Worm (Caenorhabditis elegans): ENCODE measurements around the gene srz-37.

srz-37 gene

DNA sequence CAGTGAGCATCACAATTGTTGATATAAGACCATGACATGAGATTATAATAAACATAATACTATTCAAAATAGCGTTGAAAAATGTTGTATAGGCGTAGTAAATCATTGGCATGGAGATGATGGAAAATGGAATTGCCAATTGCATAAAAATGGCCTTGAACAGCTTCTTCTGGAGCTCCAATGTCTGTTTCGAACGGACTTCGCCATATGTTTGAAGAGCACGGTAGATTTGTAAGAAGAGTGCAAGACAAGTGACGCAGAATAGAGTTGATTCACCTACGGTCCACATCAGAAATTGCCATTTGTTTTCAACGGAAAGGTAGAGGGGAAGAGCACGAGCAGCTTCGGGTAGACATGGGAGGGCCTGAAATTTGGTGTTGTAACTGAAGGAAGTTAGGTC, 34.3 kb downstream of the srz-37 start:
- TF ChIP-seq ZK185.1 (tag; optimal IDR thresholded peaks at IDR 0.05; ENCODE audit: poor library complexity, severe bottlenecking) (no peak), cebp-1 (GFP tag; IDR thresholded peaks at IDR 0.05) (no peak), cebp-1 (tag; optimal IDR thresholded peaks at IDR 0.05) (no peak), let-526 (GFP tag; IDR thresholded peaks at IDR 0.05) (no peak), zfh-2 (GFP tag; conservative IDR thresholded peaks at IDR 0.05) (no peak), nhr-80 (tag; optimal IDR thresholded peaks at IDR 0.05) (no peak), mcd-1 (GFP tag; IDR thresholded peaks at IDR 0.05) (no peak), B0035.1 (tag; optimal IDR thresholded peaks at IDR 0.05) (no peak), ztf-26 (tag; optimal IDR thresholded peaks at IDR 0.05) (no peak), ztf-22 (GFP tag; optimal IDR thresholded peaks at IDR 0.05) (no peak)

- TF ChIP-seq lin-40 (tag; optimal IDR thresholded peaks at IDR 0.05) = no peak
- no peak for TF ChIP-seq attf-3 (GFP tag; conservative IDR thresholded peaks at IDR 0.05)
- no peak for TF ChIP-seq bed-1 (GFP tag; IDR thresholded peaks at IDR 0.05)
- no peak for TF ChIP-seq hmg-1.2 (GFP tag; IDR thresholded peaks at IDR 0.05)
- TF ChIP-seq attf-5 (GFP tag; optimal IDR thresholded peaks at IDR 0.05) = no peak
- no peak for TF ChIP-seq pbrm-1 (GFP tag; IDR thresholded peaks at IDR 0.05)
- no peak for TF ChIP-seq sdz-38 (tag; optimal IDR thresholded peaks at IDR 0.05)
- no peak for TF ChIP-seq F49E8.2 (tag; optimal IDR thresholded peaks at IDR 0.05; ENCODE audit: insufficient read depth)
- no peak for TF ChIP-seq rec-8 (tag; optimal IDR thresholded peaks at IDR 0.05)
- TF ChIP-seq gei-17 (GFP tag; optimal IDR thresholded peaks at IDR 0.05) = no peak
- no peak for TF ChIP-seq lsl-1 (GFP tag; optimal IDR thresholded peaks at IDR 0.05)
- no peak for TF ChIP-seq ceh-40 (GFP tag; IDR thresholded peaks at IDR 0.05)
- no peak for TF ChIP-seq ekl-4 (GFP tag; IDR thresholded peaks at IDR 0.05)
- no peak for TF ChIP-seq madf-8 (GFP tag; conservative IDR thresholded peaks at IDR 0.05)
- no peak for TF ChIP-seq B0261.1 (tag; optimal IDR thresholded peaks at IDR 0.05)
- TF ChIP-seq Y56A3A.18 (GFP tag; IDR thresholded peaks at IDR 0.05) = no peak
- TF ChIP-seq hlh-12 (tag; optimal IDR thresholded peaks at IDR 0.05) = no peak
- TF ChIP-seq K11D2.4 (GFP tag; IDR thresholded peaks at IDR 0.05) = no peak
These were observed 37.0 kb downstream of the srz-37 start, which contains the start of gene F58E2.5 for ce11 chrIV:3444614-3445013. Gene F58E2.5 (plus strand): TSS chrIV:3444914.

DNA sequence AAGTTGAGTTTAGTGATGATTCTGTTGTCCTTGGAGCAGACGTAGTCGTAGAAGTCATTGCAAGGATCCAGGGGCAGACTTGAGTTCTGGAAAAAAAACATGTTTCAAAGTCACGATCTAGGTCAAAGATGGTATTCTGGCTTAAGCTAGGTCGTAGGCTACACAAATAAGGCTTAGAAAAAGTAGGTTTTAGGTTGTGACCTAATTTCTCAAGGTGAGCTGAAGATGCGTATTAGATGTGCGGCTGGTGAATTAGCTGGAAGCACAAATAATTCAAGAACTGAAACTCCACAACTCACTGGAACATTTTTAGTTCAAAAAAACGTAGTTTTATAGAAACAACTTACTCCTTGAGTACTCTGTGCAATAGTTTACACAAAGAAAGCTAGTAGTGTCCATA, 37.6 kb downstream of the srz-37 start, which contains the start of gene F09D12.2:
F09D12.2 (minus strand) TSS at position 101 of the 400 bp plus-strand sequence.
- no peak for TF ChIP-seq Y67H2A.10 (GFP tag; conservative IDR thresholded peaks at IDR 0.05)
- no peak for TF ChIP-seq lir-1 (GFP tag; conservative IDR thresholded peaks at IDR 0.05)
- TF ChIP-seq rec-8 (tag; optimal IDR thresholded peaks at IDR 0.05) = no peak
- TF ChIP-seq mcd-1 (GFP tag; IDR thresholded peaks at IDR 0.05) = no peak
- TF ChIP-seq lag-1 (GFP tag; IDR thresholded peaks at IDR 0.05) = no peak
- TF ChIP-seq C17E4.6 (GFP tag; IDR thresholded peaks at IDR 0.05) = no peak
- TF ChIP-seq Y95B8A.8 (GFP tag; IDR thresholded peaks at IDR 0.05) = no peak
- no peak for TF ChIP-seq chd-7 (tag; optimal IDR thresholded peaks at IDR 0.05)
- no peak for TF ChIP-seq Y56A3A.18 (GFP tag; IDR thresholded peaks at IDR 0.05)
- no peak for TF ChIP-seq repo-1 (tag; optimal IDR thresholded peaks at IDR 0.05)
- TF ChIP-seq dpff-1 (tag; optimal IDR thresholded peaks at IDR 0.05) = no peak
- TF ChIP-seq pha-4 (tag; optimal IDR thresholded peaks at IDR 0.05) = no peak
